Fruit fly (Drosophila melanogaster): ENCODE results near the gene Crag.

Crag gene

dm6 chrX:8624867-8625266 is 33.0 kb downstream of the Crag start (continued):
- no peak for TF ChIP-seq CG31441 (GFP tag; IDR thresholded peaks at IDR 0.05)
- 0 out of 2 replicates have a peak, but pooled peaks have one; percentile 20 for TF ChIP-seq Scr (GFP tag; IDR thresholded peaks at IDR 0.05; ENCODE audit: partially characterized antibody)
- TF ChIP-seq corto (GFP tag; optimal IDR thresholded peaks at IDR 0.05) = no peak
- no peak for TF ChIP-seq BtbVII (GFP tag; optimal IDR thresholded peaks at IDR 0.05)
- TF ChIP-seq HmgZ (tag; optimal IDR thresholded peaks at IDR 0.05) = peak; percentile 60
- TF ChIP-seq Nf-YA (GFP tag; IDR thresholded peaks at IDR 0.05) = peak; percentile 52
- TF ChIP-seq jigr1 (GFP tag; IDR thresholded peaks at IDR 0.05) = no peak
- peak; percentile 5 for TF ChIP-seq CG7271 (tag; optimal IDR thresholded peaks at IDR 0.05)
- TF ChIP-seq CG8924 (tag; optimal IDR thresholded peaks at IDR 0.05) = peak; percentile 1
- no peak for TF ChIP-seq HmgD (GFP tag; optimal IDR thresholded peaks at IDR 0.05)
- peak; percentile 61 for TF ChIP-seq crol (GFP tag; IDR thresholded peaks at IDR 0.05)
- no peak for TF ChIP-seq CG12236 (GFP tag; optimal IDR thresholded peaks at IDR 0.05)
- TF ChIP-seq CG8478 (optimal IDR thresholded peaks at IDR 0.05) = peak; percentile 99
- TF ChIP-seq stc (GFP tag; IDR thresholded peaks at IDR 0.05) = peak; percentile 40; the same call in 1 of the 2 replicates
- no peak for TF ChIP-seq CG30020 (tag; optimal IDR thresholded peaks at IDR 0.05)
- TF ChIP-seq CG31224 (GFP tag; IDR thresholded peaks at IDR 0.05) = no peak
- peak; percentile 33 for TF ChIP-seq CG1603 (tag; optimal IDR thresholded peaks at IDR 0.05)
- no peak for TF ChIP-seq ken (GFP tag; IDR thresholded peaks at IDR 0.05)
- peak; percentile 91 for TF ChIP-seq CG7987 (GFP tag; optimal IDR thresholded peaks at IDR 0.05)
- TF ChIP-seq Elba2 (GFP tag; optimal IDR thresholded peaks at IDR 0.05) = no peak
- no peak for TF ChIP-seq odd (GFP tag; optimal IDR thresholded peaks at IDR 0.05)
- peak; percentile 28 for TF ChIP-seq kni (GFP tag; optimal IDR thresholded peaks at IDR 0.05)
- no peak for TF ChIP-seq ATbp (GFP tag; optimal IDR thresholded peaks at IDR 0.05)
- TF ChIP-seq CG7357 (GFP tag; IDR thresholded peaks at IDR 0.05) = no peak
- TF ChIP-seq Trl (optimal IDR thresholded peaks at IDR 0.05) = peak in 1 of 2 experiments; percentile 4
- no peak for TF ChIP-seq Trl (GFP tag; optimal IDR thresholded peaks at IDR 0.05)
- TF ChIP-seq bbx (GFP tag; IDR thresholded peaks at IDR 0.05; ENCODE audit: partially characterized antibody) = 0 out of 2 replicates have a peak, but pooled peaks have one; percentile 35
- peak; percentile 24 for TF ChIP-seq Abd-B (GFP tag; optimal IDR thresholded peaks at IDR 0.05)
- TF ChIP-seq lov (optimal IDR thresholded peaks at IDR 0.05) = no peak
- TF ChIP-seq lov (GFP tag; IDR thresholded peaks at IDR 0.05) = no peak
- no peak for TF ChIP-seq croc (GFP tag; conservative IDR thresholded peaks at IDR 0.05)
- TF ChIP-seq hkb (optimal IDR thresholded peaks at IDR 0.05) = no peak
- TF ChIP-seq hkb (GFP tag; IDR thresholded peaks at IDR 0.05) = peak; percentile 47
- TF ChIP-seq gfzf (GFP tag; optimal IDR thresholded peaks at IDR 0.05) = no peak
- TF ChIP-seq CG4854 (GFP tag; optimal IDR thresholded peaks at IDR 0.05) = no peak
- peak; percentile 59; the same call in 1 of the 2 replicates for TF ChIP-seq seq (GFP tag; IDR thresholded peaks at IDR 0.05)
- TF ChIP-seq E2f2 (GFP tag; IDR thresholded peaks at IDR 0.05) = peak; percentile 14; the same call in 1 of the 2 replicates
- TF ChIP-seq CG13624 (GFP tag; optimal IDR thresholded peaks at IDR 0.05) = peak; percentile 31
- 0 out of 2 replicates have a peak, but pooled peaks have one; percentile 8 for TF ChIP-seq Xrp1 (GFP tag; IDR thresholded peaks at IDR 0.05)
- TF ChIP-seq CG3838 (GFP tag; optimal IDR thresholded peaks at IDR 0.05) = peak; percentile 20
- TF ChIP-seq CG3726 (GFP tag; IDR thresholded peaks at IDR 0.05) = no peak
- TF ChIP-seq CG9609 (GFP tag; optimal IDR thresholded peaks at IDR 0.05) = no peak
- TF ChIP-seq ind (GFP tag; optimal IDR thresholded peaks at IDR 0.05) = no peak
- no peak for TF ChIP-seq CG6813 (GFP tag; optimal IDR thresholded peaks at IDR 0.05)
- no peak for TF ChIP-seq gsb (GFP tag; IDR thresholded peaks at IDR 0.05)
- TF ChIP-seq CG9797 (GFP tag; optimal IDR thresholded peaks at IDR 0.05) = no peak
- no peak for TF ChIP-seq NC2α (GFP tag; optimal IDR thresholded peaks at IDR 0.05)
- peak; percentile 58; the same call in 2 of the 3 replicates for TF ChIP-seq CG6791 (GFP tag; IDR thresholded peaks at IDR 0.05; ENCODE audit: partially characterized antibody)
- no peak for TF ChIP-seq pros (GFP tag; optimal IDR thresholded peaks at IDR 0.05)
- TF ChIP-seq fd96Cb (tag; optimal IDR thresholded peaks at IDR 0.05) = no peak
- peak; percentile 35 for TF ChIP-seq CG17829 (tag; optimal IDR thresholded peaks at IDR 0.05)
- TF ChIP-seq CoRest (tag; optimal IDR thresholded peaks at IDR 0.05) = peak; percentile 76

Data from whole organism, embryonic.